Worm (Caenorhabditis elegans): ENCODE measurements around the gene F15E6.9.

The F15E6.9 gene

ce11 chrIV:4294552-4294951, 4.3 kb downstream of the F15E6.9 start, which contains the start of gene F15E6.3:
TSS of gene F15E6.3 (plus strand) at chrIV:4294895.
- TF ChIP-seq duxl-1 (tag; optimal IDR thresholded peaks at IDR 0.05; ENCODE audit: poor library complexity), result peak; percentile 26
- no peak for TF ChIP-seq F49E8.2 (tag; optimal IDR thresholded peaks at IDR 0.05; ENCODE audit: borderline replicate concordance)
- TF ChIP-seq lir-3 (tag; optimal IDR thresholded peaks at IDR 0.05), result no peak
- no peak for TF ChIP-seq gei-8 (GFP tag; optimal IDR thresholded peaks at IDR 0.05)
- TF ChIP-seq mxl-3 (GFP tag; optimal IDR thresholded peaks at IDR 0.05), result peak; percentile 29
- TF ChIP-seq daf-19 (GFP tag; conservative IDR thresholded peaks at IDR 0.05), result no peak
- no peak for TF ChIP-seq nhr-10 (tag; optimal IDR thresholded peaks at IDR 0.05)
- peak; percentile 74 for TF ChIP-seq dmd-6 (GFP tag; IDR thresholded peaks at IDR 0.05)
- TF ChIP-seq dpl-1 (GFP tag; optimal IDR thresholded peaks at IDR 0.05), result no peak
- no peak for TF ChIP-seq T26A8.4 (GFP tag; IDR thresholded peaks at IDR 0.05)
- peak; percentile 76 for TF ChIP-seq hlh-11 (tag; optimal IDR thresholded peaks at IDR 0.05)
- no peak for TF ChIP-seq nhr-237 (tag; optimal IDR thresholded peaks at IDR 0.05)
- TF ChIP-seq rbr-2 (tag; optimal IDR thresholded peaks at IDR 0.05), result no peak
- no peak for TF ChIP-seq daf-8 (GFP tag; IDR thresholded peaks at IDR 0.05)
- TF ChIP-seq unc-62 (GFP tag; optimal IDR thresholded peaks at IDR 0.05 in 1 of 2), result peak in 1 of 2 experiments; percentile 99
- TF ChIP-seq unc-62 (tag; optimal IDR thresholded peaks at IDR 0.05), result no peak
- no peak for TF ChIP-seq nhr-25 (tag; optimal IDR thresholded peaks at IDR 0.05; ENCODE audit: borderline replicate concordance, insufficient read depth)
- no peak for TF ChIP-seq aly-2 (tag; optimal IDR thresholded peaks at IDR 0.05)
- TF ChIP-seq hmg-1.1 (GFP tag; IDR thresholded peaks at IDR 0.05), result no peak
- no peak for TF ChIP-seq pha-4 (GFP tag; IDR thresholded peaks at IDR 0.05)
- TF ChIP-seq pha-4 (tag; optimal IDR thresholded peaks at IDR 0.05), result no peak
- no peak for TF ChIP-seq snpc-4 (tag; optimal IDR thresholded peaks at IDR 0.05)
- no peak for TF ChIP-seq dmd-9 (GFP tag; IDR thresholded peaks at IDR 0.05)
- no peak for TF ChIP-seq R02D3.7 (tag; optimal IDR thresholded peaks at IDR 0.05)
- no peak for TF ChIP-seq zfp-3 (GFP tag; conservative IDR thresholded peaks at IDR 0.05)
- no peak for TF ChIP-seq zag-1 (tag; optimal IDR thresholded peaks at IDR 0.05)
- TF ChIP-seq jun-1 (tag; optimal IDR thresholded peaks at IDR 0.05), result no peak
- TF ChIP-seq D1046.2 (GFP tag; IDR thresholded peaks at IDR 0.05), result no peak
- no peak for TF ChIP-seq madf-9 (GFP tag; conservative IDR thresholded peaks at IDR 0.05)
- TF ChIP-seq ceh-44 (GFP tag; IDR thresholded peaks at IDR 0.05), result no peak
- no peak for TF ChIP-seq ZK337.2 (GFP tag; IDR thresholded peaks at IDR 0.05)
- TF ChIP-seq ama-1 (optimal IDR thresholded peaks at IDR 0.05), result no peak
- TF ChIP-seq pqm-1 (tag; optimal IDR thresholded peaks at IDR 0.05), result no peak
- TF ChIP-seq skn-1 (tag; optimal IDR thresholded peaks at IDR 0.05), result no peak
- no peak for TF ChIP-seq nhr-77 (tag; optimal IDR thresholded peaks at IDR 0.05)
- peak; percentile 34 for TF ChIP-seq nhr-11 (tag; optimal IDR thresholded peaks at IDR 0.05)
- TF ChIP-seq ceh-82 (tag; optimal IDR thresholded peaks at IDR 0.05), result no peak
- TF ChIP-seq mdl-1 (tag; optimal IDR thresholded peaks at IDR 0.05), result peak; percentile 32 to 62
- no peak for TF ChIP-seq nhr-6 (tag; optimal IDR thresholded peaks at IDR 0.05)
- TF ChIP-seq F10B5.3 (tag; optimal IDR thresholded peaks at IDR 0.05), result no peak
- no peak for TF ChIP-seq arid-1 (GFP tag; conservative IDR thresholded peaks at IDR 0.05)
- no peak for TF ChIP-seq daf-12 (tag; optimal IDR thresholded peaks at IDR 0.05)
- no peak for TF ChIP-seq zfp-2 (tag; optimal IDR thresholded peaks at IDR 0.05)
- TF ChIP-seq lsy-2 (tag; optimal IDR thresholded peaks at IDR 0.05), result peak in 1 of 2 experiments; percentile 22
- TF ChIP-seq unc-39 (tag; optimal IDR thresholded peaks at IDR 0.05), result no peak
- TF ChIP-seq tag-97 (GFP tag; IDR thresholded peaks at IDR 0.05), result no peak
- TF ChIP-seq nhr-41 (GFP tag; IDR thresholded peaks at IDR 0.05), result no peak
- TF ChIP-seq ceh-20 (GFP tag; IDR thresholded peaks at IDR 0.05), result no peak
- TF ChIP-seq dve-1 (tag; optimal IDR thresholded peaks at IDR 0.05; ENCODE audit: insufficient read depth), result peak; percentile 52
- TF ChIP-seq nhr-102 (tag; optimal IDR thresholded peaks at IDR 0.05), result peak; percentile 65
- TF ChIP-seq madf-5 (GFP tag; IDR thresholded peaks at IDR 0.05), result no peak
- no peak for TF ChIP-seq T20F7.1 (GFP tag; optimal IDR thresholded peaks at IDR 0.05)
- TF ChIP-seq nhr-48 (tag; optimal IDR thresholded peaks at IDR 0.05), result peak; percentile 79

All from whole organism, L4 larva.